Worm (Caenorhabditis elegans) whole organism, L1 larva: ENCODE results near the gene M04D8.4.

ENCODE experiments used
- C04F5.9 ChIP-seq: sonication (generic microtip); optimal IDR thresholded peaks from 2 replicates; lab custom pipeline; 2016; ENCODE audit warnings: missing genetic modification characterization, missing compliant biosample characterization
- ceh-63 ChIP-seq: fragments of 200-800 bp; sonication (Bioruptor generic); optimal IDR thresholded peaks from 2 replicates; lab custom pipeline; 2018; ENCODE audit warnings: mild to moderate bottlenecking, missing genetic modification characterization, missing compliant biosample characterization
- ceh-90 ChIP-seq: sonication (generic microtip); optimal IDR thresholded peaks from 2 replicates; lab custom pipeline; 2016; ENCODE audit warnings: missing genetic modification characterization, missing compliant biosample characterization
- ces-1 ChIP-seq: fragments of 150-350 bp; optimal IDR thresholded peaks from 2 replicates; lab custom pipeline; 2014; ENCODE audit warnings: missing biosample characterization, missing genetic modification reagents, missing genetic modification characterization
- efl-3 ChIP-seq: fragments of 200-800 bp; sonication (Bioruptor generic); optimal IDR thresholded peaks from 2 replicates; lab custom pipeline; 2018; ENCODE audit warnings: mild to moderate bottlenecking, missing genetic modification characterization, missing compliant biosample characterization
- egl-13 ChIP-seq: sonication (generic microtip); optimal IDR thresholded peaks from 2 replicates; lab custom pipeline; 2016; ENCODE audit warnings: missing genotype, missing genetic modification reagents, missing genetic modification characterization, missing compliant biosample characterization
- elt-2 ChIP-seq: sonication (generic microtip); optimal IDR thresholded peaks from 2 replicates; lab custom pipeline; 2016; ENCODE audit warnings: missing genetic modification characterization, mild to moderate bottlenecking, inconsistent platforms, missing compliant biosample characterization, missing genetic modification reagents
- ets-5 ChIP-seq: fragments of 200-800 bp; sonication (Bioruptor generic); IDR thresholded peaks from 2 replicates; pipeline ENCODE4 v1.3.6; 2022; ENCODE audit warnings: missing genetic modification characterization, missing compliant biosample characterization
- fkh-4 ChIP-seq: sonication (generic microtip); optimal IDR thresholded peaks from 2 replicates; lab custom pipeline; 2016; ENCODE audit warnings: missing compliant biosample characterization, missing genetic modification characterization, borderline replicate concordance
- fos-1 ChIP-seq: fragments of 150-350 bp; optimal IDR thresholded peaks from 2 replicates; lab custom pipeline; 2014; ENCODE audit warnings: missing biosample characterization, missing genetic modification characterization
- grh-1 ChIP-seq: fragments of 200-800 bp; sonication (Bioruptor generic); IDR thresholded peaks from 2 replicates; pipeline ENCODE4 v1.3.6; 2022; ENCODE audit warnings: missing genetic modification reagents, missing genetic modification characterization, missing compliant biosample characterization
- hlh-17 ChIP-seq: fragments of 200-800 bp; sonication (Bioruptor generic); optimal IDR thresholded peaks from 2 replicates; lab custom pipeline; 2018; ENCODE audit warnings: missing genetic modification characterization, mild to moderate bottlenecking, missing compliant biosample characterization, moderate library complexity, borderline replicate concordance
- hlh-4 ChIP-seq: sonication (generic microtip); optimal IDR thresholded peaks from 2 replicates; lab custom pipeline; 2016; ENCODE audit warnings: mild to moderate bottlenecking, missing genetic modification characterization, missing compliant biosample characterization
- hpl-2 ChIP-seq: fragments of 150-350 bp; optimal IDR thresholded peaks from 2 replicates; lab custom pipeline; 2014; ENCODE audit warnings: missing biosample characterization, missing genetic modification reagents, missing genetic modification characterization
- irx-1 ChIP-seq: sonication (generic microtip); optimal IDR thresholded peaks from 2 replicates; lab custom pipeline; 2016; ENCODE audit warnings: missing genetic modification characterization, missing compliant biosample characterization
- lin-35 ChIP-seq, 2 experiments: fragments of 150-350 bp; optimal IDR thresholded peaks; 2 replicates each; lab custom pipeline; 2014; ENCODE audit warnings: missing biosample characterization in 2 of 2, missing genetic modification characterization in 2 of 2, missing genetic modification reagents in 2 of 2
- mab-9 ChIP-seq: fragments of 200-800 bp; sonication (Bioruptor generic); IDR thresholded peaks from 2 replicates; pipeline ENCODE4 v1.3.6; 2022; ENCODE audit warnings: missing genetic modification reagents, missing genetic modification characterization, missing compliant biosample characterization
- mef-2 ChIP-seq: fragments of 150-350 bp; optimal IDR thresholded peaks from 2 replicates; lab custom pipeline; 2014; ENCODE audit warnings: missing biosample characterization, missing genetic modification characterization
- mep-1 ChIP-seq: fragments of 150-350 bp; optimal IDR thresholded peaks from 2 replicates; lab custom pipeline; 2014; ENCODE audit warnings: missing biosample characterization, missing genetic modification characterization
- nhr-19 ChIP-seq: fragments of 200-800 bp; sonication (Bioruptor generic); conservative IDR thresholded peaks from 2 replicates; pipeline ENCODE4 v1.3.6; 2022; ENCODE audit warnings: missing genetic modification characterization, missing compliant biosample characterization
- nhr-47 ChIP-seq: sonication (generic microtip); optimal IDR thresholded peaks from 2 replicates; lab custom pipeline; 2016; ENCODE audit warnings: mild to moderate bottlenecking, missing genetic modification characterization, moderate library complexity, missing compliant biosample characterization
- nhr-90 ChIP-seq: sonication (generic microtip); optimal IDR thresholded peaks from 2 replicates; lab custom pipeline; 2016; ENCODE audit warnings: mild to moderate bottlenecking, missing genetic modification characterization, missing compliant biosample characterization; ENCODE audit not compliant: poor library complexity
- pag-3 ChIP-seq: sonication (generic microtip); optimal IDR thresholded peaks from 2 replicates; lab custom pipeline; 2017; ENCODE audit warnings: missing genetic modification characterization, mild to moderate bottlenecking, missing compliant biosample characterization, antibody characterized with exemption, borderline replicate concordance; ENCODE audit not compliant: insufficient read depth
- pax-3 ChIP-seq: fragments of 200-800 bp; sonication (Bioruptor generic); optimal IDR thresholded peaks from 2 replicates; lab custom pipeline; 2018; ENCODE audit warnings: mild to moderate bottlenecking, missing genetic modification characterization, moderate library complexity, missing compliant biosample characterization
- skn-1 ChIP-seq: fragments of 150-350 bp; optimal IDR thresholded peaks from 2 replicates; lab custom pipeline; 2014; ENCODE audit warnings: missing biosample characterization, missing genetic modification characterization
- sup-37 ChIP-seq: fragments of 200-800 bp; sonication (Bioruptor generic); optimal IDR thresholded peaks from 2 replicates; lab custom pipeline; 2018; ENCODE audit warnings: mild to moderate bottlenecking, missing genetic modification characterization, missing compliant biosample characterization
- swsn-7 ChIP-seq: sonication (generic microtip); optimal IDR thresholded peaks from 2 replicates; lab custom pipeline; 2016; ENCODE audit warnings: missing genetic modification characterization, missing compliant biosample characterization
- tlp-1 ChIP-seq: fragments of 150-350 bp; optimal IDR thresholded peaks from 2 replicates; lab custom pipeline; 2014; ENCODE audit warnings: missing biosample characterization, missing genetic modification characterization
- unc-30 ChIP-seq: sonication (generic microtip); optimal IDR thresholded peaks from 2 replicates; lab custom pipeline; 2017; ENCODE audit warnings: missing biosample characterization, missing genetic modification characterization
- unc-62 ChIP-seq: fragments of 150-350 bp; optimal IDR thresholded peaks from 2 replicates; lab custom pipeline; 2014; ENCODE audit warnings: missing biosample characterization, missing genetic modification reagents, missing genetic modification characterization
- zag-1 ChIP-seq: fragments of 150-350 bp; optimal IDR thresholded peaks from 2 replicates; lab custom pipeline; 2014; ENCODE audit warnings: missing biosample characterization, missing genetic modification characterization
- zip-4 ChIP-seq: fragments of 200-800 bp; sonication (Bioruptor generic); optimal IDR thresholded peaks from 2 replicates; lab custom pipeline; 2018; ENCODE audit warnings: mild to moderate bottlenecking, missing genetic modification characterization, moderate library complexity, missing compliant biosample characterization

M04D8.4 gene

DNA sequence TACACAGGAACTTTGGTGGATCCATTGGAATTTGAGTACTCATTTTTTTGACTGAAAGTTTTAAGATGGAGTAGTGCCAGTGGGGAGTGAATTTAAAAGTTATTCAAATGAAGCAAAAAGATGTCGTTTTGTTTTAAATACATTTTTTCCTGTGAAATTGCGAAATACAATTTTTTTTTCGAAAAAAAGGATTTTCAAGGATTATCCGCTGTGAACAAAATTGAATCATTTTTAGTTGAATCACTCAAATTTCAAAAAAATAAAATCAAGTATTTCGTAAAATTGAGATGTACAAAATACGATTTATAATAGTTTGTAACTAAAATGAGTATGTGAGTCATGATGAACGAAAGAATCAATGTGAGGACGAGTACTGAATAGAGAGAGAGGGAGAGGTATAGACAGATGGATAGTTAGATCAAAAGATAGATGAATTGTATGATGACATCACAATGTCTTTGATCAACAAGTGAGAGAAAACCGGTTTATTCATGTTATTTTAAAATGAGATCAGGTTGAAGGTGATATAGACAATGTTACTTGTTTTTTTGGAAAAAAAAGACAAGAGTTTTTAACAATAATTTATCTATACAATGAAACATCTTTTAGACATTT lies 23.6 kb downstream of the M04D8.4 start, which contains the start of gene C05B5.8 (continued):
- peak; percentile 97 for TF ChIP-seq grh-1 (GFP tag; lab: Robert Waterston, UW)
- no peak for TF ChIP-seq pag-3
- TF ChIP-seq hpl-2 (GFP tag; lab: Kevin White, UChicago): no peak
- peak; percentile 13 for TF ChIP-seq mep-1 (tag; lab: Kevin White, UChicago)

DNA sequence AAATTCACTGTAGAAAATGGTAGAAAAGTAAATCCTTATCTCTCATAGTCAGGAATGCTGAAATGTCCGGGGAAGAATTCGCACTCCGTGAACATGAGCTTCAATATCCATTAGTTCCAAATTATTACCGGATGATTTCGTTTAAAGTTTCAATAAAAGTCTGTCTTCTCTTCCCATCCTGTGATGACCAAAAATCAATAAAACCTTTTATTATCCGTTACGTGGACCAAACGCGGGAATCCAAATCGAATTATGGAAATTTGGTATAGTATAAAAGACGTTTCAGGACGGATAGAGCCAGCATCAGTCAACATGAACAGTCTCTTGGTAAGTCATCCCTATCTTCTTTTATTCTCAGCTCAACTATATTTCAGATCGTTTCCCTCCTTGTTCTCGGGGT lies 26.2 kb downstream of the M04D8.4 start, which contains the start of gene C05B5.11:
Gene C05B5.11, plus strand, starts transcription at position 301 of the 400 bp plus-strand sequence.
- no peak for TF ChIP-seq fkh-4 (tag; lab: Kevin White, UChicago)
- no peak for TF ChIP-seq mab-9
- TF ChIP-seq hlh-17 (GFP tag; lab: Kevin White, UChicago): no peak
- no peak for TF ChIP-seq elt-2 (tag; lab: Kevin White, UChicago)
- no peak for TF ChIP-seq hlh-4 (tag; lab: Kevin White, UChicago)
- TF ChIP-seq ets-5: no peak
- TF ChIP-seq pax-3 (tag; lab: Kevin White, UChicago): no peak
- no peak for TF ChIP-seq irx-1 (tag; lab: Kevin White, UChicago)
- TF ChIP-seq zip-4 (GFP tag; lab: Kevin White, UChicago): no peak
- no peak for TF ChIP-seq zag-1
- no peak for TF ChIP-seq ceh-63 (GFP tag; lab: Kevin White, UChicago)
- TF ChIP-seq, all 84 proteins: peak for 0

DNA sequence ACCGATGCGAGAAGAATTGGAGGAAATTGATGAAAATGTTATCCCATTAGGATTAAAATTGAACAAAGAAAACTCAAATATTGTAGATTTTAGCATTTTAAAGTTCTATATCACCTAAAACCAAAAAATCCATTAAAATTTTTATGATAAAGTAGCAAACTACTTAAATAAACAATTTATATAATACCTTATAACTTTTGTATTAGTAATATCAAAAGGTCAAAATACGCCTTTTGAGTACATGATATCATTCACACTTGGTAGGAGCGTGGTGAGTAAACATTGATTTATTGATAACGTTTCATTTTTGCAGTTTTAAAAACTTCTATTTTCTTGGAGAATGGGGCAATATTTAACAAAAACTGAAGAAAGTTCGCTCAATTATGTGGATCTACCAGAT lies 29.4 kb downstream of the M04D8.4 start, which contains the start of gene C05B5.5:
Gene C05B5.5, plus strand, starts transcription at position 301 of the 400 bp plus-strand sequence.
- TF ChIP-seq ceh-90 (no peak), unc-30 (tag; lab: Kevin White, UChicago) (no peak), lin-35 (GFP tag; optimal IDR thresholded peaks at IDR 0.05; lab: Kevin White, UChicago) (no peak), nhr-90 (tag; lab: Kevin White, UChicago) (no peak), nhr-19 (no peak), pag-3 (no peak)

DNA sequence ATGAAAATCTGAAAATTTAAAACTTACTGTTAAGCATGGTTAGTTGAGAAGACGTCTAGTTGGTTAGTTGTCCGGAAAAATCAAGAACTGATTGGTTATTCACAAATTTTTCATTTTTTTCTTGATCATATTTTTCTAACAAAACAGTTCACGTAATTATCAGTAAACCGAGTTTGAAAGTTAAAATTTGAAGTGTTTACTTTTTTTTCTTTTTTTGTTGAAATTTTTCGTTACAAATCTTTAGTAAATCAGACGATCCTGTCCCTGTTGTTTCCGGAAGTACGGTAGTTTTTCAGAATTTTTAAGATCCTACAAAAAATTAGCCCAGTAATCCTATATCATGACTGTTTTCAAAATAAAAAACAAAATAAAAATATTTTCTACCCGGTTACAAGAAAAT lies 30.0 kb downstream of the M04D8.4 start, which contains the start of gene C05B5.2:
Gene C05B5.2, minus strand, starts transcription at position 101 of the 400 bp plus-strand sequence.
- no peak for TF ChIP-seq pax-3 (tag; lab: Kevin White, UChicago)
- no peak for TF ChIP-seq efl-3 (GFP tag; lab: Kevin White, UChicago)
- TF ChIP-seq mef-2 (tag; lab: Kevin White, UChicago): no peak
- TF ChIP-seq unc-62: no peak
- no peak for TF ChIP-seq skn-1 (tag; lab: Kevin White, UChicago)
- no peak for TF ChIP-seq ces-1 (GFP tag; lab: Kevin White, UChicago)
- no peak for TF ChIP-seq tlp-1 (tag; lab: Kevin White, UChicago)
- no peak for TF ChIP-seq unc-30 (tag; lab: Kevin White, UChicago)
- no peak for TF ChIP-seq egl-13 (tag; lab: Kevin White, UChicago)
- no peak for TF ChIP-seq nhr-47 (tag; lab: Kevin White, UChicago)

- TF ChIP-seq efl-3 (GFP tag; lab: Kevin White, UChicago): no peak
- TF ChIP-seq skn-1 (tag; lab: Kevin White, UChicago): no peak
- no peak for TF ChIP-seq zip-4 (GFP tag; lab: Kevin White, UChicago)
- no peak for TF ChIP-seq swsn-7 (tag; lab: Kevin White, UChicago)
- no peak for TF ChIP-seq sup-37 (GFP tag; lab: Kevin White, UChicago)
- TF ChIP-seq fos-1 (tag; lab: Kevin White, UChicago): no peak
- no peak for TF ChIP-seq mef-2 (tag; lab: Kevin White, UChicago)
- TF ChIP-seq C04F5.9 (tag; lab: Kevin White, UChicago): no peak
Observed at ce11 chrIII:9999235-9999634, 31.2 kb downstream of the M04D8.4 start, which contains the start of gene C05B5.17. Gene C05B5.17 (minus strand): TSS chrIII:9999335.
